Worm (Caenorhabditis elegans) whole organism, young adult: ENCODE results near the gene Y56A3A.6.
A peak's percentile ranks its signal among the peaks of the same experiment; 100 is the strongest.

ENCODE experiments used
- B0035.1 ChIP-seq: sonication (generic microtip); optimal IDR thresholded peaks from 2 replicates; lab custom pipeline; 2016; ENCODE audit warnings: missing genetic modification characterization, mild to moderate bottlenecking, missing compliant biosample characterization, missing genotype, missing genetic modification reagents
- C06A6.2 ChIP-seq: fragments of 200-800 bp; sonication (Bioruptor generic); conservative IDR thresholded peaks from 2 replicates; pipeline ENCODE4 v1.3.6; 2022; ENCODE audit warnings: missing genetic modification characterization, missing compliant biosample characterization
- F33H1.4 ChIP-seq: fragments of 200-800 bp; sonication (Bioruptor generic); IDR thresholded peaks from 2 replicates; pipeline ENCODE4 v1.3.6; 2022; ENCODE audit warnings: missing genetic modification reagents, missing genetic modification characterization, missing compliant biosample characterization
- F49E8.2 ChIP-seq: sonication (generic microtip); optimal IDR thresholded peaks from 3 replicates; lab custom pipeline; 2017; ENCODE audit warnings: missing genetic modification characterization, mild to moderate bottlenecking, missing compliant biosample characterization, antibody characterized with exemption, moderate library complexity; ENCODE audit not compliant: insufficient read depth
- K12H6.12 ChIP-seq: fragments of 200-800 bp; sonication (Bioruptor generic); optimal IDR thresholded peaks from 2 replicates; lab custom pipeline; 2018; ENCODE audit warnings: mild to moderate bottlenecking, missing genetic modification characterization, missing compliant biosample characterization
- Y56A3A.18 ChIP-seq: fragments of 200-800 bp; sonication (Bioruptor generic); IDR thresholded peaks from 2 replicates; pipeline ENCODE4 v1.3.6; 2022; ENCODE audit warnings: missing genetic modification reagents, missing genetic modification characterization, missing compliant biosample characterization
- Y79H2A.3 ChIP-seq: fragments of 200-800 bp; sonication (Bioruptor generic); conservative IDR thresholded peaks from 2 replicates; pipeline ENCODE4 v1.3.6; 2022; ENCODE audit warnings: missing genetic modification reagents, missing genetic modification characterization, missing compliant biosample characterization
- atf-7 ChIP-seq: sonication (generic microtip); optimal IDR thresholded peaks from 2 replicates; lab custom pipeline; 2017; ENCODE audit warnings: mild to moderate bottlenecking, missing genetic modification characterization, missing compliant biosample characterization
- athp-1 ChIP-seq: sonication (generic microtip); optimal IDR thresholded peaks from 2 replicates; lab custom pipeline; 2017; ENCODE audit warnings: mild to moderate bottlenecking, missing genetic modification characterization, missing compliant biosample characterization
- attf-3 ChIP-seq: fragments of 200-800 bp; sonication (Bioruptor generic); conservative IDR thresholded peaks from 2 replicates; pipeline ENCODE4 v1.3.6; 2022; ENCODE audit warnings: missing genetic modification reagents, missing genetic modification characterization, missing compliant biosample characterization
- attf-5 ChIP-seq: fragments of 200-800 bp; sonication (Bioruptor generic); optimal IDR thresholded peaks from 2 replicates; lab custom pipeline; 2018; ENCODE audit warnings: mild to moderate bottlenecking, missing genetic modification characterization, missing compliant biosample characterization
- attf-6 ChIP-seq: fragments of 200-800 bp; sonication (Bioruptor generic); IDR thresholded peaks from 2 replicates; pipeline ENCODE4 v1.3.6; 2022; ENCODE audit warnings: missing genetic modification reagents, missing genetic modification characterization, missing compliant biosample characterization
- cebp-1 ChIP-seq, 2 experiments: fragments of 200-800 bp in 1 of 2; sonication (Bioruptor generic) in 1 of 2; sonication (generic microtip) in 1 of 2; IDR thresholded peaks in 1 of 2; optimal IDR thresholded peaks in 1 of 2; 2 replicates each; pipeline versions ENCODE4 v1.3.6 to Lab custom; 2017 to 2022; ENCODE audit warnings: missing compliant biosample characterization in 2 of 2, missing genetic modification characterization in 2 of 2, mild to moderate bottlenecking in 1 of 2, missing genetic modification reagents in 1 of 2, moderate library complexity in 1 of 2
- ceh-58 ChIP-seq: fragments of 200-800 bp; sonication (Bioruptor generic); IDR thresholded peaks from 2 replicates; pipeline ENCODE4 v1.3.6; 2022; ENCODE audit warnings: missing genetic modification characterization, missing compliant biosample characterization
- ceh-79 ChIP-seq: sonication (generic microtip); optimal IDR thresholded peaks from 2 replicates; lab custom pipeline; 2017; ENCODE audit warnings: mild to moderate bottlenecking, missing genetic modification characterization, missing compliant biosample characterization
- ceh-91 ChIP-seq: fragments of 200-800 bp; sonication (Bioruptor generic); IDR thresholded peaks from 2 replicates; pipeline ENCODE4 v1.3.6; 2022; ENCODE audit warnings: missing genetic modification reagents, missing genetic modification characterization, missing compliant biosample characterization
- egrh-3 ChIP-seq: fragments of 200-800 bp; sonication (Bioruptor generic); IDR thresholded peaks from 2 replicates; pipeline ENCODE4 v1.3.6; 2022; ENCODE audit warnings: missing genetic modification reagents, missing genetic modification characterization, missing compliant biosample characterization
- ekl-4 ChIP-seq: fragments of 200-800 bp; sonication (Bioruptor generic); IDR thresholded peaks from 2 replicates; pipeline ENCODE4 v1.3.6; 2022; ENCODE audit warnings: missing genetic modification reagents, missing genetic modification characterization, missing compliant biosample characterization
- fkh-3 ChIP-seq: sonication (generic microtip); optimal IDR thresholded peaks from 2 replicates; lab custom pipeline; 2016; ENCODE audit warnings: mild to moderate bottlenecking, missing genetic modification characterization, missing compliant biosample characterization
- gei-17 ChIP-seq: fragments of 200-800 bp; sonication (Bioruptor generic); optimal IDR thresholded peaks from 2 replicates; lab custom pipeline; 2018; ENCODE audit warnings: mild to moderate bottlenecking, missing genetic modification characterization, missing compliant biosample characterization
- him-1 ChIP-seq: sonication (generic microtip); optimal IDR thresholded peaks from 2 replicates; lab custom pipeline; 2016; ENCODE audit warnings: missing genotype, missing genetic modification reagents, missing genetic modification characterization, missing compliant biosample characterization
- hlh-26 ChIP-seq: fragments of 200-800 bp; sonication (Bioruptor generic); conservative IDR thresholded peaks from 2 replicates; pipeline ENCODE4 v1.3.6; 2022; ENCODE audit warnings: missing genetic modification reagents, missing genetic modification characterization, missing compliant biosample characterization
- hsf-1 ChIP-seq: fragments of 200-800 bp; sonication (Bioruptor generic); IDR thresholded peaks from 2 replicates; pipeline ENCODE4 v1.3.6; 2022; ENCODE audit warnings: missing genetic modification reagents, missing genetic modification characterization, missing compliant biosample characterization
- let-526 ChIP-seq: fragments of 200-800 bp; sonication (Bioruptor generic); IDR thresholded peaks from 2 replicates; pipeline ENCODE4 v1.3.6; 2022; ENCODE audit warnings: missing genetic modification reagents, missing genetic modification characterization, missing compliant biosample characterization
- lin-54 ChIP-seq: fragments of 200-800 bp; sonication (Bioruptor generic); optimal IDR thresholded peaks from 2 replicates; lab custom pipeline; 2018; ENCODE audit warnings: mild to moderate bottlenecking, missing genetic modification characterization, missing compliant biosample characterization
- madf-10 ChIP-seq: sonication (generic microtip); optimal IDR thresholded peaks from 2 replicates; lab custom pipeline; 2016; ENCODE audit warnings: mild to moderate bottlenecking, missing genetic modification characterization, missing compliant biosample characterization
- mcd-1 ChIP-seq: fragments of 200-800 bp; sonication (Bioruptor generic); IDR thresholded peaks from 2 replicates; pipeline ENCODE4 v1.3.6; 2022; ENCODE audit warnings: missing genetic modification reagents, missing genetic modification characterization, missing compliant biosample characterization
- nfyb-1 ChIP-seq: fragments of 200-800 bp; sonication (Bioruptor generic); IDR thresholded peaks from 2 replicates; pipeline ENCODE4 v1.3.6; 2022; ENCODE audit warnings: missing genetic modification reagents, missing genetic modification characterization, missing compliant biosample characterization
- nhr-120 ChIP-seq: fragments of 200-800 bp; sonication (Bioruptor generic); IDR thresholded peaks from 2 replicates; pipeline ENCODE4 v1.3.6; 2022; ENCODE audit warnings: missing genetic modification characterization, missing compliant biosample characterization
- nhr-90 ChIP-seq: sonication (generic microtip); optimal IDR thresholded peaks from 2 replicates; lab custom pipeline; 2016; ENCODE audit warnings: missing genotype, mild to moderate bottlenecking, missing genetic modification characterization, missing compliant biosample characterization
- pbrm-1 ChIP-seq: fragments of 200-800 bp; sonication (Bioruptor generic); IDR thresholded peaks from 2 replicates; pipeline ENCODE4 v1.3.6; 2022; ENCODE audit warnings: missing genetic modification reagents, missing genetic modification characterization, missing compliant biosample characterization
- pha-4 ChIP-seq: fragments of 150-350 bp; sonication (generic microtip); optimal IDR thresholded peaks from 2 replicates; lab custom pipeline; 2014; ENCODE audit warnings: missing biosample characterization, missing genetic modification reagents, missing genetic modification characterization
- rec-8 ChIP-seq, 2 experiments: sonication (generic microtip); optimal IDR thresholded peaks; 2 replicates each; lab custom pipeline; 2016; ENCODE audit warnings: mild to moderate bottlenecking in 2 of 2, missing genetic modification characterization in 2 of 2, missing genetic modification reagents in 2 of 2, missing genotype in 2 of 2, missing biosample characterization in 1 of 2, missing compliant biosample characterization in 1 of 2, moderate library complexity in 1 of 2
- repo-1 ChIP-seq: sonication (generic microtip); optimal IDR thresholded peaks from 2 replicates; lab custom pipeline; 2017; ENCODE audit warnings: mild to moderate bottlenecking, missing genetic modification characterization, missing compliant biosample characterization
- sea-2 ChIP-seq: fragments of 200-800 bp; sonication (Bioruptor generic); IDR thresholded peaks from 2 replicates; pipeline ENCODE4 v1.3.6; 2022; ENCODE audit warnings: missing genetic modification characterization, missing compliant biosample characterization
- snpc-1.1 ChIP-seq: sonication (generic microtip); optimal IDR thresholded peaks from 2 replicates; lab custom pipeline; 2017; ENCODE audit warnings: missing genetic modification characterization, mild to moderate bottlenecking, missing compliant biosample characterization, antibody characterized with exemption, moderate library complexity, missing genotype, missing genetic modification reagents; ENCODE audit not compliant: insufficient read depth
- snpc-3.4 ChIP-seq: sonication (generic microtip); optimal IDR thresholded peaks from 2 replicates; lab custom pipeline; 2017; ENCODE audit warnings: missing genetic modification characterization, mild to moderate bottlenecking, missing compliant biosample characterization, antibody characterized with exemption, moderate library complexity, missing genotype, missing genetic modification reagents
- snpc-4 ChIP-seq, 5 experiments: fragments of 150-350 bp in 1 of 5; sonication (generic microtip) in 4 of 5; optimal IDR thresholded peaks; 2 replicates each; lab custom pipeline; 2014 to 2018; ENCODE audit warnings: missing genetic modification characterization in 5 of 5, missing biosample characterization in 3 of 5, antibody characterized with exemption in 2 of 5, mild to moderate bottlenecking in 2 of 5, missing compliant biosample characterization in 2 of 5, missing genotype in 2 of 5, moderate library complexity in 2 of 5, missing genetic modification reagents in 1 of 5
- tbp1 ChIP-seq: fragments of 200-800 bp; sonication (Bioruptor generic); optimal IDR thresholded peaks from 2 replicates; lab custom pipeline; 2018; ENCODE audit warnings: mild to moderate bottlenecking, missing genetic modification characterization, missing compliant biosample characterization
- tbx-9 ChIP-seq: sonication (generic microtip); optimal IDR thresholded peaks from 2 replicates; lab custom pipeline; 2016; ENCODE audit warnings: borderline replicate concordance, missing genetic modification characterization, inconsistent platforms, missing compliant biosample characterization
- unc-62 ChIP-seq: fragments of 150-350 bp; optimal IDR thresholded peaks from 2 replicates; lab custom pipeline; 2014; ENCODE audit warnings: missing biosample characterization, missing genetic modification reagents, missing genetic modification characterization
- zfh-2 ChIP-seq: fragments of 200-800 bp; sonication (Bioruptor generic); conservative IDR thresholded peaks from 2 replicates; pipeline ENCODE4 v1.3.6; 2022; ENCODE audit warnings: missing genetic modification reagents, missing genetic modification characterization, missing compliant biosample characterization
- ztf-22 ChIP-seq: fragments of 200-800 bp; sonication (Bioruptor generic); optimal IDR thresholded peaks from 2 replicates; lab custom pipeline; 2018; ENCODE audit warnings: mild to moderate bottlenecking, missing genetic modification characterization, moderate library complexity, missing compliant biosample characterization
- ztf-25 ChIP-seq: fragments of 200-800 bp; sonication (Bioruptor generic); IDR thresholded peaks from 2 replicates; pipeline ENCODE4 v1.3.6; 2022; ENCODE audit warnings: missing genetic modification reagents, missing genetic modification characterization, missing compliant biosample characterization
- ztf-28 ChIP-seq: fragments of 200-800 bp; sonication (Bioruptor generic); IDR thresholded peaks from 2 replicates; pipeline ENCODE4 v1.3.6; 2022; ENCODE audit warnings: missing genetic modification reagents, missing genetic modification characterization, missing compliant biosample characterization

Gene Y56A3A.6

ce11 chrIII:11920187-11920785 lies 41.7 kb upstream of the Y56A3A.6 start, which contains the start of the genes ccf-1 and trap-4 (continued):
- TF ChIP-seq madf-10 (tag; lab: Kevin White, UChicago) (no peak), B0035.1 (no peak), pbrm-1 (GFP tag; lab: Robert Waterston, UW) (no peak), F49E8.2 (no peak), hsf-1 (GFP tag; lab: Robert Waterston, UW) (no peak), ztf-28 (GFP tag; lab: Robert Waterston, UW) (no peak), snpc-3.4 (tag; lab: Kevin White, UChicago) (peak; percentile 5), ceh-58 (GFP tag; lab: Robert Waterston, UW) (no peak), athp-1 (tag; lab: Kevin White, UChicago) (no peak), mcd-1 (GFP tag; lab: Robert Waterston, UW) (peak; percentile 35; the same call in 1 of the 2 replicates), ceh-91 (no peak), hlh-26 (GFP tag; lab: Robert Waterston, UW) (no peak), nhr-90 (tag; lab: Kevin White, UChicago) (no peak), tbp1 (no peak), gei-17 (no peak), F33H1.4 (GFP tag; lab: Robert Waterston, UW) (peak; percentile 85), him-1 (tag; lab: Kevin White, UChicago) (no peak), attf-3 (GFP tag; lab: Robert Waterston, UW) (no peak), attf-6 (GFP tag; lab: Robert Waterston, UW) (no peak), cebp-1 (GFP tag; IDR thresholded peaks at IDR 0.05; lab: Robert Waterston, UW) (no peak), cebp-1 (tag; optimal IDR thresholded peaks at IDR 0.05; lab: Kevin White, UChicago) (peak; percentile 24), K12H6.12 (tag; lab: Kevin White, UChicago) (no peak)

- TF ChIP-seq sea-2 (GFP tag; lab: Robert Waterston, UW) (no peak), snpc-4 (GFP tag; optimal IDR thresholded peaks at IDR 0.05; lab: Kevin White, UChicago) (no peak), snpc-4 (tag; optimal IDR thresholded peaks at IDR 0.05; lab: Kevin White, UChicago) (no peak), gei-17 (peak; percentile 3), ekl-4 (GFP tag; lab: Robert Waterston, UW) (0 out of 2 replicates have a peak, but pooled peaks have one; percentile 12), pha-4 (no peak), rec-8 (tag; optimal IDR thresholded peaks at IDR 0.05; lab: Kevin White, UChicago) (no peak), egrh-3 (GFP tag; lab: Robert Waterston, UW) (no peak), let-526 (GFP tag; lab: Robert Waterston, UW) (no peak), Y79H2A.3 (GFP tag; lab: Robert Waterston, UW) (no peak), Y56A3A.18 (GFP tag; lab: Robert Waterston, UW) (no peak), repo-1 (tag; lab: Kevin White, UChicago) (peak; percentile 47), C06A6.2 (GFP tag; lab: Robert Waterston, UW) (no peak), tbx-9 (tag; lab: Kevin White, UChicago) (no peak), fkh-3 (tag; lab: Kevin White, UChicago) (no peak), zfh-2 (GFP tag; lab: Robert Waterston, UW) (no peak), atf-7 (tag; lab: Kevin White, UChicago) (no peak), attf-5 (GFP tag; lab: Kevin White, UChicago) (no peak), lin-54 (GFP tag; lab: Kevin White, UChicago) (no peak), B0035.1 (no peak), nfyb-1 (GFP tag; lab: Robert Waterston, UW) (0 out of 2 replicates have a peak, but pooled peaks have one; percentile 30), ceh-79 (tag; lab: Kevin White, UChicago) (no peak), him-1 (tag; lab: Kevin White, UChicago) (no peak), nhr-120 (GFP tag; lab: Robert Waterston, UW) (no peak), snpc-1.1 (tag; lab: Kevin White, UChicago) (peak; percentile 38), unc-62 (no peak), ztf-25 (no peak), ztf-22 (GFP tag; lab: Kevin White, UChicago) (no peak)
Measured at ce11 chrIII:11918247-11918769, 39.7 kb upstream of the Y56A3A.6 start, which contains the start of gene znf-593. znf-593 (minus strand) TSS chrIII:11918719.
